Worm (Caenorhabditis elegans) whole organism, L4 larva: Measurements from ENCODE around the gene alg-4.

Experiments
- mdl-1 ChIP-seq, 2 experiments: fragments of 150-350 bp in 1 of 2; sonication (generic microtip) in 1 of 2; optimal IDR thresholded peaks; 2 replicates each; lab custom pipeline; 2014 to 2017; ENCODE audit warnings: missing biosample characterization in 2 of 2, missing genetic modification characterization in 2 of 2
- mxl-2 ChIP-seq: fragments of 200-800 bp; sonication (Bioruptor generic); conservative IDR thresholded peaks from 2 replicates; pipeline ENCODE4 v1.3.6; 2022; ENCODE audit warnings: missing genetic modification reagents, missing genetic modification characterization, missing compliant biosample characterization

- TF ChIP-seq mdl-1 (tag; optimal IDR thresholded peaks at IDR 0.05; lab: Kevin White, UChicago) (no peak), mxl-2 (GFP tag; lab: Robert Waterston, UW) (no peak)
Measured at ce11 chrIII:9885609-9886008, 5.6 kb downstream of the alg-4 start.
